Fruit fly (Drosophila melanogaster): Measurements from ENCODE around the gene Gr93c.

Gr93c gene

dm6 chr3R:21862137-21862850 lies 17.2 kb upstream of the Gr93c start (continued):
- TF ChIP-seq YL-1 (GFP tag; optimal IDR thresholded peaks at IDR 0.05) (peak; percentile 46), sd (tag; optimal IDR thresholded peaks at IDR 0.05) (peak; percentile 16), CG6854 (GFP tag; optimal IDR thresholded peaks at IDR 0.05) (no peak), pan (optimal IDR thresholded peaks at IDR 0.05) (no peak), pan (GFP tag; optimal IDR thresholded peaks at IDR 0.05 in 1 of 2, IDR thresholded peaks at IDR 0.05 in 1 of 2) (peak in 1 of 2 experiments; percentile 69), CG8388 (GFP tag; optimal IDR thresholded peaks at IDR 0.05) (peak; percentile 95), CG5180 (GFP tag; optimal IDR thresholded peaks at IDR 0.05) (peak; percentile 60), Mrtf (GFP tag; IDR thresholded peaks at IDR 0.05) (no peak; the same call in 2 of the 3 replicates), Bgb (GFP tag; IDR thresholded peaks at IDR 0.05; ENCODE audit: partially characterized antibody) (no peak), cas (GFP tag; IDR thresholded peaks at IDR 0.05) (no peak), Lpt (GFP tag; optimal IDR thresholded peaks at IDR 0.05) (no peak), CG10147 (GFP tag; optimal IDR thresholded peaks at IDR 0.05) (peak; percentile 60), repo (GFP tag; optimal IDR thresholded peaks at IDR 0.05) (no peak), gem (tag; optimal IDR thresholded peaks at IDR 0.05) (peak; percentile 95), CrebB (tag; optimal IDR thresholded peaks at IDR 0.05) (peak; percentile 62), stc (GFP tag; IDR thresholded peaks at IDR 0.05) (peak; percentile 82), D (optimal IDR thresholded peaks at IDR 0.05) (no peak), D (GFP tag; optimal IDR thresholded peaks at IDR 0.05) (peak; percentile 80), kni (GFP tag; optimal IDR thresholded peaks at IDR 0.05) (peak; percentile 65), prd (optimal IDR thresholded peaks at IDR 0.05) (no peak), prd (GFP tag; IDR thresholded peaks at IDR 0.05) (peak; percentile 77), gsb-n (tag; optimal IDR thresholded peaks at IDR 0.05) (peak; percentile 94), CG4328 (GFP tag; optimal IDR thresholded peaks at IDR 0.05) (peak; percentile 9), sc (optimal IDR thresholded peaks at IDR 0.05) (no peak), sc (GFP tag; optimal IDR thresholded peaks at IDR 0.05) (peak; percentile 80), Awh (GFP tag; IDR thresholded peaks at IDR 0.05) (peak; percentile 86), Med (GFP tag) (peak; percentile 58), sens (GFP tag) (peak; percentile 95), CG32772 (GFP tag; IDR thresholded peaks at IDR 0.05) (peak; percentile 73), CG13775 (GFP tag; optimal IDR thresholded peaks at IDR 0.05) (peak; percentile 52), CG10267 (tag; optimal IDR thresholded peaks at IDR 0.05) (peak; percentile 56), HLH54F (GFP tag; optimal IDR thresholded peaks at IDR 0.05) (no peak), Meics (GFP tag; optimal IDR thresholded peaks at IDR 0.05) (peak; percentile 4), psq (GFP tag; optimal IDR thresholded peaks at IDR 0.05) (no peak), CG11504 (tag; optimal IDR thresholded peaks at IDR 0.05) (peak; percentile 81), bsh (GFP tag; optimal IDR thresholded peaks at IDR 0.05) (peak in 1 of 2 experiments; percentile 95), Opbp (GFP tag; IDR thresholded peaks at IDR 0.05; ENCODE audit: partially characterized antibody) (no peak), NC2α (GFP tag; optimal IDR thresholded peaks at IDR 0.05) (no peak), CG12942 (GFP tag; optimal IDR thresholded peaks at IDR 0.05) (peak; percentile 69), fru (optimal IDR thresholded peaks at IDR 0.05) (no peak), peb (GFP tag; IDR thresholded peaks at IDR 0.05) (peak; percentile 67), CG8359 (GFP tag; optimal IDR thresholded peaks at IDR 0.05; ENCODE audit: borderline replicate concordance) (peak; percentile 51), hkb (optimal IDR thresholded peaks at IDR 0.05) (no peak), hkb (GFP tag; IDR thresholded peaks at IDR 0.05) (peak; percentile 86), CG11696 (GFP tag; IDR thresholded peaks at IDR 0.05) (0 out of 2 replicates have a peak, but pooled peaks have one; percentile 19), zfh1 (GFP tag; IDR thresholded peaks at IDR 0.05) (peak; percentile 86), CG7357 (GFP tag; IDR thresholded peaks at IDR 0.05) (peak; percentile 68; the same call in 1 of the 3 replicates), CG3995 (GFP tag; optimal IDR thresholded peaks at IDR 0.05) (no peak), ranshi (GFP tag; IDR thresholded peaks at IDR 0.05) (peak; percentile 58), Elba2 (GFP tag; optimal IDR thresholded peaks at IDR 0.05) (no peak), Dfd (GFP tag; optimal IDR thresholded peaks at IDR 0.05) (no peak)

Data from whole organism, embryonic.